Fruit fly (Drosophila melanogaster): ENCODE results near the gene heix.

Gene heix

dm6 chr2L:16302773-16303279, 3.2 kb upstream of the heix start, which contains the start of gene GMF:
TSS of gene GMF (minus strand) at chr2L:16302954.
- peak; percentile 49 for TF ChIP-seq lz (GFP tag; optimal IDR thresholded peaks at IDR 0.05)
- TF ChIP-seq Sox102F (GFP tag; optimal IDR thresholded peaks at IDR 0.05): no peak
- TF ChIP-seq Sox14 (GFP tag; optimal IDR thresholded peaks at IDR 0.05): peak; percentile 41
- TF ChIP-seq fkh (GFP tag; optimal IDR thresholded peaks at IDR 0.05): peak; percentile 38
- TF ChIP-seq CG32006 (GFP tag; optimal IDR thresholded peaks at IDR 0.05): no peak
- TF ChIP-seq topi (GFP tag; optimal IDR thresholded peaks at IDR 0.05): peak; percentile 37
- TF ChIP-seq CG10669 (GFP tag; optimal IDR thresholded peaks at IDR 0.05): no peak
- TF ChIP-seq cyc (GFP tag; optimal IDR thresholded peaks at IDR 0.05): peak; percentile 22
- no peak for TF ChIP-seq CG6854 (GFP tag; optimal IDR thresholded peaks at IDR 0.05)
- peak; percentile 38 for TF ChIP-seq CG10631 (GFP tag; optimal IDR thresholded peaks at IDR 0.05)
- TF ChIP-seq esn (GFP tag; optimal IDR thresholded peaks at IDR 0.05): peak; percentile 55
- TF ChIP-seq salr (GFP tag; optimal IDR thresholded peaks at IDR 0.05): no peak
- peak; percentile 61 for TF ChIP-seq Eip78C (GFP tag)

- no peak for TF ChIP-seq net (GFP tag; optimal IDR thresholded peaks at IDR 0.05)
- no peak for TF ChIP-seq Sox15 (GFP tag; optimal IDR thresholded peaks at IDR 0.05)
- no peak for TF ChIP-seq CG11762 (GFP tag; optimal IDR thresholded peaks at IDR 0.05; ENCODE audit: insufficient read depth)
- no peak for TF ChIP-seq CG11294 (GFP tag; IDR thresholded peaks at IDR 0.05)
- TF ChIP-seq Sox14 (GFP tag; optimal IDR thresholded peaks at IDR 0.05): no peak
These were observed 5.9 kb downstream of the heix start, which contains the start of gene Cyp303a1 for dm6 chr2L:16293703-16294233. TSS of gene Cyp303a1 (plus strand) at chr2L:16294183.

- peak; percentile 27 for TF ChIP-seq CG6276 (GFP tag; optimal IDR thresholded peaks at IDR 0.05)
- TF ChIP-seq CG15336 (GFP tag; IDR thresholded peaks at IDR 0.05): peak; percentile 47; the same call in 1 of the 2 replicates
- TF ChIP-seq CG8119 (GFP tag; IDR thresholded peaks at IDR 0.05): peak; percentile 35; the same call in 1 of the 3 replicates
- TF ChIP-seq CG6163 (GFP tag; IDR thresholded peaks at IDR 0.05): no peak
- no peak for TF ChIP-seq lz (GFP tag; optimal IDR thresholded peaks at IDR 0.05)
- peak; percentile 31 for TF ChIP-seq Lpt (GFP tag; optimal IDR thresholded peaks at IDR 0.05)
- no peak for TF ChIP-seq CG4318 (GFP tag; optimal IDR thresholded peaks at IDR 0.05)
- TF ChIP-seq spab (GFP tag; optimal IDR thresholded peaks at IDR 0.05): no peak
- 0 out of 3 replicates have a peak, but pooled peaks have one; percentile 24 for TF ChIP-seq eg (GFP tag; IDR thresholded peaks at IDR 0.05)
- TF ChIP-seq Blimp-1 (GFP tag; optimal IDR thresholded peaks at IDR 0.05): peak; percentile 90
These were observed 6.6 kb downstream of the heix start, which contains the start of gene CG13258 for dm6 chr2L:16292975-16293501. TSS of gene CG13258 (minus strand) at chr2L:16293025.

- TF ChIP-seq fd85E (GFP tag; optimal IDR thresholded peaks at IDR 0.05): no peak
- no peak for TF ChIP-seq achi (GFP tag; optimal IDR thresholded peaks at IDR 0.05)
- TF ChIP-seq spab (GFP tag; optimal IDR thresholded peaks at IDR 0.05): no peak
- no peak for TF ChIP-seq cyc (GFP tag; optimal IDR thresholded peaks at IDR 0.05)
- TF ChIP-seq CG8119 (GFP tag; IDR thresholded peaks at IDR 0.05): no peak
- TF ChIP-seq Eip78C (GFP tag): no peak
- TF ChIP-seq esn (GFP tag; optimal IDR thresholded peaks at IDR 0.05): no peak
These were observed 8.7 kb downstream of the heix start, which contains the start of gene CG17329 for dm6 chr2L:16290984-16291383. TSS of gene CG17329 (plus strand) at chr2L:16291284.

dm6 chr2L:16288393-16288731, 11.3 kb downstream of the heix start:
- TF ChIP-seq vri (GFP tag; optimal IDR thresholded peaks at IDR 0.05) (no peak), Ets21C (GFP tag; optimal IDR thresholded peaks at IDR 0.05) (no peak), Hr39 (GFP tag; optimal IDR thresholded peaks at IDR 0.05) (no peak), Blimp-1 (GFP tag; optimal IDR thresholded peaks at IDR 0.05) (no peak), CG16779 (tag; optimal IDR thresholded peaks at IDR 0.05) (no peak), Sox102F (GFP tag; optimal IDR thresholded peaks at IDR 0.05) (no peak), Eip75B (GFP tag; optimal IDR thresholded peaks at IDR 0.05) (no peak), CG8119 (GFP tag; IDR thresholded peaks at IDR 0.05) (no peak), CG6163 (GFP tag; IDR thresholded peaks at IDR 0.05) (no peak), dsx (GFP tag; optimal IDR thresholded peaks at IDR 0.05; ENCODE audit: poor library complexity, severe bottlenecking) (no peak), pdm3 (GFP tag; optimal IDR thresholded peaks at IDR 0.05) (no peak), net (GFP tag; optimal IDR thresholded peaks at IDR 0.05) (no peak), esn (GFP tag; optimal IDR thresholded peaks at IDR 0.05) (no peak), CG6854 (GFP tag; optimal IDR thresholded peaks at IDR 0.05) (no peak), Hr4 (GFP tag; optimal IDR thresholded peaks at IDR 0.05) (no peak)

All from whole organism, prepupa.